Fruit fly (Drosophila melanogaster): Measurements from ENCODE around the gene Axn.

The Axn gene

dm6 chr3R:30000286-30000685 lies 22.4 kb upstream of the Axn start, which contains the start of gene Tace (continued):
- TF ChIP-seq mld (GFP tag; IDR thresholded peaks at IDR 0.05; ENCODE audit: partially characterized antibody) (no peak), CG1603 (tag; optimal IDR thresholded peaks at IDR 0.05) (peak; percentile 16), CG3995 (GFP tag; optimal IDR thresholded peaks at IDR 0.05) (no peak), CG12942 (GFP tag; optimal IDR thresholded peaks at IDR 0.05) (no peak), insv (GFP tag; optimal IDR thresholded peaks at IDR 0.05) (peak in 1 of 2 experiments; percentile 96), MESR4 (GFP tag; optimal IDR thresholded peaks at IDR 0.05) (peak; percentile 39), CG10462 (GFP tag; optimal IDR thresholded peaks at IDR 0.05) (peak; percentile 95), CG17802 (tag; optimal IDR thresholded peaks at IDR 0.05) (no peak), caup (GFP tag; optimal IDR thresholded peaks at IDR 0.05; ENCODE audit: severe bottlenecking) (no peak), HLH4C (GFP tag; IDR thresholded peaks at IDR 0.05; ENCODE audit: partially characterized antibody) (no peak), CG11560 (tag; IDR thresholded peaks at IDR 0.05) (no peak), E2f2 (GFP tag; IDR thresholded peaks at IDR 0.05) (peak; percentile 68), YL-1 (GFP tag; optimal IDR thresholded peaks at IDR 0.05) (peak; percentile 5), CG2889 (GFP tag; IDR thresholded peaks at IDR 0.05) (no peak), CG13894 (tag; optimal IDR thresholded peaks at IDR 0.05) (no peak), crp (GFP tag; optimal IDR thresholded peaks at IDR 0.05) (peak in 1 of 2 experiments; percentile 36)

dm6 chr3R:30004648-30005047 lies 18.0 kb upstream of the Axn start, which contains the start of the genes Nlp and Nph:
Gene Nlp, plus strand, starts transcription at chr3R:30004785.
Gene Nph, minus strand, starts transcription at chr3R:30004861.
- TF ChIP-seq ara (GFP tag; IDR thresholded peaks at IDR 0.05) (no peak), bigmax (GFP tag; optimal IDR thresholded peaks at IDR 0.05) (no peak), wek (GFP tag; optimal IDR thresholded peaks at IDR 0.05) (no peak), insv (GFP tag; optimal IDR thresholded peaks at IDR 0.05) (peak in 1 of 2 experiments; percentile 9), CG1603 (tag; optimal IDR thresholded peaks at IDR 0.05) (peak; percentile 79), dpn (GFP tag; optimal IDR thresholded peaks at IDR 0.05) (peak; percentile 36 to 41), jing (GFP tag; optimal IDR thresholded peaks at IDR 0.05) (no peak), run (tag; optimal IDR thresholded peaks at IDR 0.05) (no peak), Trl (optimal IDR thresholded peaks at IDR 0.05) (no peak), Trl (GFP tag; optimal IDR thresholded peaks at IDR 0.05) (peak; percentile 0), MTF-1 (GFP tag; optimal IDR thresholded peaks at IDR 0.05; ENCODE audit: borderline replicate concordance) (no peak), CG2712 (tag; optimal IDR thresholded peaks at IDR 0.05) (peak; percentile 49), Side (GFP tag; optimal IDR thresholded peaks at IDR 0.05) (no peak), Mad (GFP tag; optimal IDR thresholded peaks at IDR 0.05) (peak; percentile 41), CG6689 (GFP tag; IDR thresholded peaks at IDR 0.05) (no peak), Dip3 (GFP tag; optimal IDR thresholded peaks at IDR 0.05) (peak; percentile 15), Atf6 (GFP tag; IDR thresholded peaks at IDR 0.05) (no peak), CG13424 (tag; optimal IDR thresholded peaks at IDR 0.05) (peak; percentile 15), CG13287 (GFP tag; IDR thresholded peaks at IDR 0.05; ENCODE audit: partially characterized antibody) (peak; percentile 95), Dbx (GFP tag; IDR thresholded peaks at IDR 0.05) (0 out of 3 replicates have a peak, but pooled peaks have one; percentile 36), mld (GFP tag; IDR thresholded peaks at IDR 0.05; ENCODE audit: partially characterized antibody) (peak; percentile 56; the same call in 1 of the 3 replicates), Lhr (GFP tag; optimal IDR thresholded peaks at IDR 0.05) (no peak), sisA (GFP tag; IDR thresholded peaks at IDR 0.05) (no peak), ems (GFP tag; optimal IDR thresholded peaks at IDR 0.05) (peak; percentile 3), eve (GFP tag; optimal IDR thresholded peaks at IDR 0.05) (no peak), esg (GFP tag; conservative IDR thresholded peaks at IDR 0.05) (no peak), CG15269 (tag; optimal IDR thresholded peaks at IDR 0.05) (no peak), Hsf (GFP tag; optimal IDR thresholded peaks at IDR 0.05) (peak; percentile 36), ind (GFP tag; optimal IDR thresholded peaks at IDR 0.05) (peak; percentile 13), CG10321 (GFP tag; IDR thresholded peaks at IDR 0.05) (no peak), HLH3B (GFP tag; IDR thresholded peaks at IDR 0.05) (no peak), trh (GFP tag; optimal IDR thresholded peaks at IDR 0.05) (no peak), chinmo (GFP tag; IDR thresholded peaks at IDR 0.05; ENCODE audit: partially characterized antibody) (peak; percentile 74; the same call in 1 of the 4 replicates), Sry-δ (GFP tag; optimal IDR thresholded peaks at IDR 0.05) (peak; percentile 81), gsb-n (tag; optimal IDR thresholded peaks at IDR 0.05) (no peak), Scr (GFP tag; IDR thresholded peaks at IDR 0.05; ENCODE audit: partially characterized antibody) (peak; percentile 90)

All from whole organism, embryonic.